Fruit fly (Drosophila melanogaster): ENCODE results near the gene CG14314.

Gene CG14314

dm6 chr3R:18244171-18245043 lies 28.5 kb downstream of the CG14314 start (continued):
- no peak for TF ChIP-seq eve (GFP tag; optimal IDR thresholded peaks at IDR 0.05)
- TF ChIP-seq Fer1 (GFP tag; optimal IDR thresholded peaks at IDR 0.05), result peak; percentile 9
- no peak for TF ChIP-seq CG11560 (tag; IDR thresholded peaks at IDR 0.05)
- peak; percentile 48 for TF ChIP-seq sqz (GFP tag; optimal IDR thresholded peaks at IDR 0.05)
- TF ChIP-seq CG13287 (GFP tag; IDR thresholded peaks at IDR 0.05; ENCODE audit: partially characterized antibody), result 0 out of 2 replicates have a peak, but pooled peaks have one; percentile 29
- peak; percentile 48 for TF ChIP-seq corto (GFP tag; optimal IDR thresholded peaks at IDR 0.05)
- TF ChIP-seq CG11456 (GFP tag; IDR thresholded peaks at IDR 0.05), result 0 out of 3 replicates have a peak, but pooled peaks have one; percentile 42
- TF ChIP-seq CG34224 (GFP tag; IDR thresholded peaks at IDR 0.05; ENCODE audit: partially characterized antibody), result 0 out of 3 replicates have a peak, but pooled peaks have one; percentile 19
- peak; percentile 15 for TF ChIP-seq shn (GFP tag; optimal IDR thresholded peaks at IDR 0.05)
- TF ChIP-seq da (GFP tag; optimal IDR thresholded peaks at IDR 0.05), result no peak
- peak; percentile 72 for TF ChIP-seq sens (GFP tag)
- peak; percentile 16; the same call in 1 of the 2 replicates for TF ChIP-seq CG32532 (GFP tag; IDR thresholded peaks at IDR 0.05)
- peak; percentile 41; the same call in 1 of the 4 replicates for TF ChIP-seq Dll (GFP tag; IDR thresholded peaks at IDR 0.05; ENCODE audit: partially characterized antibody)
- TF ChIP-seq CG1233 (GFP tag; optimal IDR thresholded peaks at IDR 0.05), result no peak
- peak; percentile 74 for TF ChIP-seq Nf-YC (tag; optimal IDR thresholded peaks at IDR 0.05)
- TF ChIP-seq YL-1 (GFP tag; optimal IDR thresholded peaks at IDR 0.05), result peak; percentile 3
- TF ChIP-seq CG6854 (GFP tag; optimal IDR thresholded peaks at IDR 0.05), result no peak
- TF ChIP-seq CG17361 (GFP tag; IDR thresholded peaks at IDR 0.05), result 0 out of 3 replicates have a peak, but pooled peaks have one; percentile 31
- peak; percentile 85 for TF ChIP-seq CG32767 (GFP tag; IDR thresholded peaks at IDR 0.05)
- TF ChIP-seq Ets65A (GFP tag), result peak; percentile 74
- TF ChIP-seq Bgb (GFP tag; IDR thresholded peaks at IDR 0.05; ENCODE audit: partially characterized antibody), result peak; percentile 28; the same call in 1 of the 2 replicates
- peak; percentile 78 for TF ChIP-seq sug (tag; optimal IDR thresholded peaks at IDR 0.05)
- peak; percentile 93 for TF ChIP-seq CG10321 (GFP tag; IDR thresholded peaks at IDR 0.05)
- 0 out of 2 replicates have a peak, but pooled peaks have one; percentile 13 for TF ChIP-seq Dref (GFP tag; IDR thresholded peaks at IDR 0.05)
- TF ChIP-seq Hmr (GFP tag; optimal IDR thresholded peaks at IDR 0.05), result peak; percentile 42
- peak; percentile 7 for TF ChIP-seq Hsf (GFP tag; optimal IDR thresholded peaks at IDR 0.05)
- peak; percentile 71 for TF ChIP-seq Adf1 (GFP tag; IDR thresholded peaks at IDR 0.05)
- no peak for TF ChIP-seq cato (GFP tag; optimal IDR thresholded peaks at IDR 0.05; ENCODE audit: borderline replicate concordance)
- 0 out of 3 replicates have a peak, but pooled peaks have one; percentile 19 for TF ChIP-seq CG3726 (GFP tag; IDR thresholded peaks at IDR 0.05)
- peak; percentile 26 for TF ChIP-seq HmgD (GFP tag; optimal IDR thresholded peaks at IDR 0.05)
- TF ChIP-seq org-1 (GFP tag; optimal IDR thresholded peaks at IDR 0.05), result peak; percentile 3
- no peak for TF ChIP-seq Ada2b (GFP tag; IDR thresholded peaks at IDR 0.05)
- TF ChIP-seq CHES-1-like (GFP tag; optimal IDR thresholded peaks at IDR 0.05), result peak; percentile 12
- peak; percentile 40 for TF ChIP-seq CG3163 (GFP tag; optimal IDR thresholded peaks at IDR 0.05)
- TF ChIP-seq CG8388 (GFP tag; optimal IDR thresholded peaks at IDR 0.05), result peak; percentile 99
- TF ChIP-seq rib (GFP tag; IDR thresholded peaks at IDR 0.05), result peak; percentile 89; the same call in 1 of the 2 replicates
- TF ChIP-seq CG12659 (GFP tag; optimal IDR thresholded peaks at IDR 0.05), result peak; percentile 17
- TF ChIP-seq CG2120 (GFP tag; optimal IDR thresholded peaks at IDR 0.05), result peak; percentile 37
- peak; percentile 91 to 94 for TF ChIP-seq Trl (optimal IDR thresholded peaks at IDR 0.05)
- TF ChIP-seq Trl (GFP tag; optimal IDR thresholded peaks at IDR 0.05), result peak; percentile 43
- TF ChIP-seq mirr (GFP tag; optimal IDR thresholded peaks at IDR 0.05), result peak; percentile 39
- TF ChIP-seq Dip2 (GFP tag; IDR thresholded peaks at IDR 0.05), result no peak
- peak; percentile 87 for TF ChIP-seq chinmo (GFP tag; IDR thresholded peaks at IDR 0.05; ENCODE audit: partially characterized antibody)
- TF ChIP-seq slbo (GFP tag; IDR thresholded peaks at IDR 0.05), result peak; percentile 13; the same call in 1 of the 2 replicates
- no peak for TF ChIP-seq CG7928 (GFP tag; optimal IDR thresholded peaks at IDR 0.05)
- TF ChIP-seq CG1832 (GFP tag; optimal IDR thresholded peaks at IDR 0.05), result peak; percentile 63
- peak; percentile 28 for TF ChIP-seq nau (GFP tag; optimal IDR thresholded peaks at IDR 0.05)
- TF ChIP-seq CG8478 (optimal IDR thresholded peaks at IDR 0.05), result peak; percentile 95
- TF ChIP-seq cwo (GFP tag; optimal IDR thresholded peaks at IDR 0.05), result peak; percentile 9

Measured in whole organism, embryonic.